Worm (Caenorhabditis elegans): ENCODE measurements around the gene mcm-5.

mcm-5 gene

DNA sequence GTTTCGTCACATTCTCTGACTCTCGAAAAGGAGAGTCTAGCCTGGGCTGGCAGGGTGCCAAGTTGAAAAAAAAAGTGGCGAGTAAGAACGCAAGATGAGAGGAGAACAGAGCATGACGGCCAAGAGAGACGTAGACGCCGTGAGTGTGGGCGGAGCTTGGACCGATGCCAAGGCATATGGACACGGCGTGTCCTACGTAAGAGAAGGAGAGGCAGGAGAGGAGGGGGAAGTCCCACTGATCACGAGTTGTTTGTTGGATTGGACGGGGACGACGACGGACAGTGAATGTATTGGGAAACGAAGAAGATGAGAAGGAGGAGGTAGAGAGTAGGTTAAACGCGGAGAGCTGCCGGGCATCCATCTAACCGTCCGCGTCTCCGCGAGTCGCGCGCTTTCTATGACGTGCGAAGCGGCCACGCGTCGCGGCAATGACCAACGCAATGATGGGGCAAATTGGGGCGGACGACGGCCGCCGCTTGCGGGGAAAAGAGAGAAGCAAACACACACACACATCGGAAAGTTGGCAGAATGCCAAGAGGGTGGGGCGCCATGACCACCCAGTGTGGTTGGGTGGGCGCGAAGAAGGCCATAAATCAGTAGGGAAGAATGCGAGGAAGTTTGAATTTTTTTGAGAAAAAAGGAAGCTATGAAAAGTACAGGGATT lies 9.0 kb downstream of the mcm-5 start (continued):
- no peak for TF ChIP-seq D2030.7 (GFP tag; IDR thresholded peaks at IDR 0.05)
- no peak for TF ChIP-seq hlh-12 (tag; optimal IDR thresholded peaks at IDR 0.05)
- peak; percentile 99 for TF ChIP-seq C06A6.2 (GFP tag; conservative IDR thresholded peaks at IDR 0.05)
- TF ChIP-seq nfya-2 (GFP tag; IDR thresholded peaks at IDR 0.05) = no peak
- TF ChIP-seq dpff-1 (tag; optimal IDR thresholded peaks at IDR 0.05) = peak; percentile 84
- TF ChIP-seq cebp-1 (GFP tag; IDR thresholded peaks at IDR 0.05) = peak; percentile 80; the same call in 1 of the 2 replicates
- TF ChIP-seq cebp-1 (tag; optimal IDR thresholded peaks at IDR 0.05) = peak; percentile 98
- TF ChIP-seq ama-1 (optimal IDR thresholded peaks at IDR 0.05) = no peak
- TF ChIP-seq ama-1 (GFP tag; optimal IDR thresholded peaks at IDR 0.05) = no peak
- TF ChIP-seq cebp-2 (GFP tag; IDR thresholded peaks at IDR 0.05) = 0 out of 2 replicates have a peak, but pooled peaks have one; percentile 47
- TF ChIP-seq rcor-1 (GFP tag; IDR thresholded peaks at IDR 0.05) = peak; percentile 79
- peak; percentile 2 for TF ChIP-seq snpc-4 (GFP tag; optimal IDR thresholded peaks at IDR 0.05)
- peak in 3 of 4 experiments; percentile 76 to 88 (median 86) for TF ChIP-seq snpc-4 (tag; optimal IDR thresholded peaks at IDR 0.05)
- peak; percentile 91; the same call in 1 of the 2 replicates for TF ChIP-seq lag-1 (GFP tag; IDR thresholded peaks at IDR 0.05)
- no peak for TF ChIP-seq sptf-2 (GFP tag; optimal IDR thresholded peaks at IDR 0.05)
- TF ChIP-seq chd-7 (tag; optimal IDR thresholded peaks at IDR 0.05) = peak; percentile 100
- TF ChIP-seq F49E8.2 (tag; optimal IDR thresholded peaks at IDR 0.05; ENCODE audit: insufficient read depth) = no peak
- peak; percentile 4 for TF ChIP-seq unc-130 (GFP tag; optimal IDR thresholded peaks at IDR 0.05)
- TF ChIP-seq atf-7 (tag; optimal IDR thresholded peaks at IDR 0.05) = peak; percentile 100
- TF ChIP-seq lin-40 (tag; optimal IDR thresholded peaks at IDR 0.05) = peak; percentile 99
- peak; percentile 41 for TF ChIP-seq zim-3 (tag; optimal IDR thresholded peaks at IDR 0.05)
- TF ChIP-seq mes-4 (tag; optimal IDR thresholded peaks at IDR 0.05) = no peak
- peak; percentile 99 for TF ChIP-seq ztf-22 (GFP tag; optimal IDR thresholded peaks at IDR 0.05)
- peak; percentile 96 for TF ChIP-seq F22D6.2 (tag; optimal IDR thresholded peaks at IDR 0.05)
- peak; percentile 59; the same call in 1 of the 2 replicates for TF ChIP-seq lir-1 (GFP tag; conservative IDR thresholded peaks at IDR 0.05)
- peak; percentile 68 for TF ChIP-seq let-526 (GFP tag; IDR thresholded peaks at IDR 0.05)
- peak; percentile 94 for TF ChIP-seq gei-17 (GFP tag; optimal IDR thresholded peaks at IDR 0.05)
- TF ChIP-seq aptf-3 (GFP tag; IDR thresholded peaks at IDR 0.05) = 0 out of 2 replicates have a peak, but pooled peaks have one; percentile 23
- no peak for TF ChIP-seq xnd-1 (tag; optimal IDR thresholded peaks at IDR 0.05)
- peak; percentile 94 for TF ChIP-seq repo-1 (tag; optimal IDR thresholded peaks at IDR 0.05)
- TF ChIP-seq ztf-18 (tag; optimal IDR thresholded peaks at IDR 0.05) = peak; percentile 82
- peak; percentile 67; the same call in 1 of the 2 replicates for TF ChIP-seq Y95B8A.8 (GFP tag; IDR thresholded peaks at IDR 0.05)
- peak; percentile 96 for TF ChIP-seq K11D2.4 (GFP tag; IDR thresholded peaks at IDR 0.05)
- peak; percentile 68 for TF ChIP-seq F52B5.7 (tag; optimal IDR thresholded peaks at IDR 0.05)
- peak; percentile 93 for TF ChIP-seq unc-62 (GFP tag; optimal IDR thresholded peaks at IDR 0.05)
- TF ChIP-seq rec-8 (tag; optimal IDR thresholded peaks at IDR 0.05) = no peak
- peak; percentile 25 for TF ChIP-seq B0261.1 (tag; optimal IDR thresholded peaks at IDR 0.05)
- no peak for TF ChIP-seq ceh-40 (GFP tag; IDR thresholded peaks at IDR 0.05)
- TF ChIP-seq ceh-27 (GFP tag; optimal IDR thresholded peaks at IDR 0.05) = peak; percentile 94
- TF ChIP-seq F57A8.1 (GFP tag; optimal IDR thresholded peaks at IDR 0.05) = peak; percentile 34
- TF ChIP-seq ceh-91 (GFP tag; IDR thresholded peaks at IDR 0.05) = 0 out of 2 replicates have a peak, but pooled peaks have one; percentile 25
- TF ChIP-seq egl-44 (GFP tag; IDR thresholded peaks at IDR 0.05) = peak; percentile 98
- no peak for TF ChIP-seq attf-3 (GFP tag; conservative IDR thresholded peaks at IDR 0.05)
- TF ChIP-seq bed-2 (GFP tag; IDR thresholded peaks at IDR 0.05) = peak; percentile 41; the same call in 1 of the 2 replicates
- TF ChIP-seq hsf-1 (GFP tag; IDR thresholded peaks at IDR 0.05) = 0 out of 2 replicates have a peak, but pooled peaks have one; percentile 29
- TF ChIP-seq C17E4.6 (GFP tag; IDR thresholded peaks at IDR 0.05) = peak; percentile 52; the same call in 1 of the 2 replicates
- no peak for TF ChIP-seq lsl-1 (GFP tag; optimal IDR thresholded peaks at IDR 0.05)
- TF ChIP-seq B0336.3 (GFP tag; IDR thresholded peaks at IDR 0.05) = peak; percentile 99

Measured in whole organism, young adult.